Fruit fly (Drosophila melanogaster) whole organism, embryonic: Measurements from ENCODE around the gene Fas1.

Source experiments
- CG13894 ChIP-seq: fragments of 200-800 bp; sonication (Bioruptor generic); optimal IDR thresholded peaks from 3 replicates; lab custom pipeline; 2018; ENCODE audit warnings: missing biosample characterization, mild to moderate bottlenecking, missing genetic modification characterization, moderate library complexity
- CG14050 ChIP-seq: fragments of 200-800 bp; sonication (Bioruptor generic); IDR thresholded peaks from 3 replicates; pipeline ENCODE4 v1.3.6; 2022; ENCODE audit warnings: missing biosample characterization, missing genetic modification characterization
- CG16863 ChIP-seq: fragments of 200-800 bp; sonication (Bioruptor generic); optimal IDR thresholded peaks from 3 replicates; lab custom pipeline; 2016; ENCODE audit warnings: missing biosample characterization, missing genetic modification characterization
- CG17568 ChIP-seq: fragments of 200-800 bp; sonication (Bioruptor generic); optimal IDR thresholded peaks from 2 replicates; lab custom pipeline; 2018; ENCODE audit warnings: missing biosample characterization, mild to moderate bottlenecking, missing genetic modification characterization, moderate library complexity
- CG17912 ChIP-seq: fragments of 200-800 bp; sonication (Bioruptor generic); optimal IDR thresholded peaks from 2 replicates; lab custom pipeline; 2018; ENCODE audit warnings: missing biosample characterization, mild to moderate bottlenecking, missing genetic modification characterization
- CG2202 ChIP-seq: fragments of 200-800 bp; sonication (Bioruptor generic); optimal IDR thresholded peaks from 2 replicates; lab custom pipeline; 2018; ENCODE audit warnings: missing biosample characterization, mild to moderate bottlenecking, missing genetic modification characterization
- CG4360 ChIP-seq: fragments of 200-800 bp; sonication (Bioruptor generic); IDR thresholded peaks from 2 replicates; pipeline ENCODE4 v1.3.6; 2022; ENCODE audit warnings: missing biosample characterization, missing genetic modification characterization
- CG4404 ChIP-seq: fragments of 200-800 bp; sonication (Bioruptor generic); IDR thresholded peaks from 2 replicates; pipeline ENCODE4 v1.3.6; 2022; ENCODE audit warnings: missing biosample characterization, missing genetic modification characterization
- CG6272 ChIP-seq: fragments of 200-800 bp; sonication (Bioruptor generic); IDR thresholded peaks from 2 replicates; pipeline ENCODE4 v1.3.6; 2022; ENCODE audit warnings: missing biosample characterization, missing genetic modification characterization
- CG6813 ChIP-seq: fragments of 200-800 bp; sonication (Bioruptor generic); optimal IDR thresholded peaks from 2 replicates; lab custom pipeline; 2017; ENCODE audit warnings: missing biosample characterization, missing genetic modification characterization, mild to moderate bottlenecking, moderate library complexity, missing genetic modification reagents
- CG7556 ChIP-seq: fragments of 200-800 bp; sonication (Bioruptor generic); optimal IDR thresholded peaks from 2 replicates; lab custom pipeline; 2017; ENCODE audit warnings: missing biosample characterization, mild to moderate bottlenecking, missing genetic modification characterization
- CG7839 ChIP-seq: fragments of 200-800 bp; sonication (Bioruptor generic); optimal IDR thresholded peaks from 3 replicates; lab custom pipeline; 2018; ENCODE audit warnings: missing biosample characterization, mild to moderate bottlenecking, missing genetic modification characterization, moderate library complexity
- CG7928 ChIP-seq: fragments of 200-800 bp; sonication (Bioruptor generic); optimal IDR thresholded peaks from 2 replicates; lab custom pipeline; 2017; ENCODE audit warnings: missing biosample characterization, mild to moderate bottlenecking, missing genetic modification characterization
- CG8089 ChIP-seq: fragments of 200-800 bp; sonication (Bioruptor generic); optimal IDR thresholded peaks from 3 replicates; lab custom pipeline; 2016; ENCODE audit warnings: missing biosample characterization, missing genetic modification characterization
- CG9437 ChIP-seq: fragments of 200-800 bp; sonication (Bioruptor generic); optimal IDR thresholded peaks from 2 replicates; lab custom pipeline; 2018; ENCODE audit warnings: missing biosample characterization, mild to moderate bottlenecking, missing genetic modification characterization
- Dek ChIP-seq: fragments of 200-800 bp; sonication (Bioruptor generic); optimal IDR thresholded peaks from 3 replicates; lab custom pipeline; 2019; ENCODE audit warnings: missing biosample characterization, mild to moderate bottlenecking, missing genetic modification characterization, moderate library complexity
- Dp ChIP-seq: fragments of 200-800 bp; sonication (Bioruptor generic); optimal IDR thresholded peaks from 2 replicates; lab custom pipeline; 2018; ENCODE audit warnings: missing biosample characterization, mild to moderate bottlenecking, missing genetic modification characterization, moderate library complexity
- Hmx ChIP-seq: fragments of 200-800 bp; sonication (Bioruptor generic); optimal IDR thresholded peaks from 2 replicates; lab custom pipeline; 2016; ENCODE audit warnings: missing biosample characterization, missing genetic modification characterization
- Lpt ChIP-seq: fragments of >200 bp; optimal IDR thresholded peaks from 2 replicates; lab custom pipeline; 2018; ENCODE audit warnings: missing biosample characterization, missing genetic modification characterization
- MBD-R2 ChIP-seq: fragments of 200-800 bp; sonication (Bioruptor generic); IDR thresholded peaks from 2 replicates; pipeline ENCODE4 v1.3.6; 2022; ENCODE audit warnings: missing biosample characterization, missing genetic modification characterization
- Med ChIP-seq: fragments of 200-800 bp; sonication (Bioruptor generic); peaks from one replicate; lab custom pipeline; 2016; ENCODE audit warnings: missing biosample characterization, missing genetic modification characterization, mild to moderate bottlenecking, inconsistent platforms, moderate library complexity
- Meics ChIP-seq: fragments of 200-800 bp; sonication (Bioruptor generic); optimal IDR thresholded peaks from 2 replicates; lab custom pipeline; 2017; ENCODE audit warnings: missing biosample characterization, mild to moderate bottlenecking, missing genetic modification characterization
- Nf-YC ChIP-seq: fragments of 200-800 bp; optimal IDR thresholded peaks from 3 replicates; lab custom pipeline; 2019; ENCODE audit warnings: missing biosample characterization, mild to moderate bottlenecking, missing genetic modification characterization, moderate library complexity
- Oaz ChIP-seq: fragments of 200-800 bp; sonication (Bioruptor generic); IDR thresholded peaks from 2 replicates; pipeline ENCODE4 v1.3.6; 2022; ENCODE audit warnings: missing biosample characterization, missing genetic modification characterization
- Ravus ChIP-seq: fragments of 200-800 bp; sonication (Bioruptor generic); IDR thresholded peaks from 2 replicates; pipeline ENCODE4 v1.3.6; 2022; ENCODE audit warnings: missing biosample characterization, missing genetic modification characterization
- Spps ChIP-seq: fragments of 200-800 bp; sonication (Bioruptor generic); optimal IDR thresholded peaks from 2 replicates; lab custom pipeline; 2018; ENCODE audit warnings: missing biosample characterization, mild to moderate bottlenecking, missing genetic modification characterization
- Ssrp ChIP-seq: fragments of 200-800 bp; sonication (Bioruptor generic); optimal IDR thresholded peaks from 2 replicates; lab custom pipeline; 2018; ENCODE audit warnings: missing biosample characterization, mild to moderate bottlenecking, missing genetic modification characterization, moderate library complexity
- Taf1 ChIP-seq: fragments of 200-800 bp; sonication (Bioruptor generic); IDR thresholded peaks from 2 replicates; pipeline ENCODE4 v1.3.6; 2022; ENCODE audit warnings: missing biosample characterization, missing genetic modification characterization
- Trl ChIP-seq, 3 experiments: fragments of >200 bp in 2 of 3; fragments of 200-800 bp in 1 of 3; sonication (Bioruptor generic) in 1 of 3; optimal IDR thresholded peaks; 2 replicates in 1 of 3; 3 replicates in 2 of 3; lab custom pipeline; 2016 to 2017; ENCODE audit warnings: missing biosample characterization in 1 of 3, missing genetic modification characterization in 1 of 3
- Vsx1 ChIP-seq: fragments of 200-800 bp; sonication (Bioruptor generic); optimal IDR thresholded peaks from 2 replicates; lab custom pipeline; 2017; ENCODE audit warnings: missing biosample characterization, mild to moderate bottlenecking, missing genetic modification characterization, missing genetic modification reagents
- ap ChIP-seq: fragments of 200-800 bp; sonication (Bioruptor generic); IDR thresholded peaks from 2 replicates; pipeline ENCODE4 v1.3.6; 2022; ENCODE audit warnings: missing biosample characterization, missing genetic modification characterization
- bab2 ChIP-seq: fragments of 200-800 bp; sonication (Bioruptor generic); optimal IDR thresholded peaks from 2 replicates; lab custom pipeline; 2016; ENCODE audit warnings: missing biosample characterization, missing genetic modification characterization
- cad ChIP-seq: fragments of >200 bp; optimal IDR thresholded peaks from 2 replicates; lab custom pipeline; 2017; ENCODE audit warnings: missing biosample characterization, missing genetic modification characterization
- chif ChIP-seq, 2 experiments: fragments of 200-800 bp; sonication (Bioruptor generic); optimal IDR thresholded peaks; 3 replicates each; lab custom pipeline; 2016; ENCODE audit warnings: missing biosample characterization in 2 of 2, missing genetic modification characterization in 2 of 2
- chm ChIP-seq: fragments of 200-800 bp; sonication (Bioruptor generic); IDR thresholded peaks from 2 replicates; pipeline ENCODE4 v1.3.6; 2022; ENCODE audit warnings: missing biosample characterization, missing genetic modification characterization
- cwo ChIP-seq: fragments of 200-800 bp; sonication (Bioruptor generic); optimal IDR thresholded peaks from 3 replicates; lab custom pipeline; 2017; ENCODE audit warnings: missing biosample characterization, missing genetic modification characterization, mild to moderate bottlenecking, moderate library complexity, missing genetic modification reagents
- hb ChIP-seq: fragments of 200-800 bp; sonication (Bioruptor generic); IDR thresholded peaks from 3 replicates; pipeline ENCODE4 v1.3.6; 2022; ENCODE audit warnings: missing biosample characterization, missing genetic modification characterization; ENCODE audit not compliant: partially characterized antibody
- hth ChIP-seq: fragments of >200 bp; optimal IDR thresholded peaks from 2 replicates; lab custom pipeline; 2017; ENCODE audit warnings: inconsistent platforms
- knrl ChIP-seq: fragments of 200-800 bp; sonication (Bioruptor generic); IDR thresholded peaks from 3 replicates; pipeline ENCODE4 v1.3.6; 2022; ENCODE audit warnings: missing biosample characterization, missing genetic modification characterization; ENCODE audit not compliant: partially characterized antibody
- lov ChIP-seq, 2 experiments: fragments of 200-800 bp in 1 of 2; fragments of >200 bp in 1 of 2; sonication (Bioruptor generic) in 1 of 2; IDR thresholded peaks in 1 of 2; optimal IDR thresholded peaks in 1 of 2; 2 replicates in 1 of 2; 3 replicates in 1 of 2; pipeline versions ENCODE4 v1.3.6 to Lab custom; 2017 to 2022; ENCODE audit warnings: missing biosample characterization in 1 of 2, missing genetic modification characterization in 1 of 2
- onecut ChIP-seq: fragments of 200-800 bp; sonication (Bioruptor generic); IDR thresholded peaks from 2 replicates; pipeline ENCODE4 v1.3.6; 2022; ENCODE audit warnings: missing biosample characterization, missing genetic modification characterization
- sens-2 ChIP-seq: fragments of 200-800 bp; sonication (Bioruptor generic); IDR thresholded peaks from 2 replicates; pipeline ENCODE4 v1.3.6; 2022; ENCODE audit warnings: missing biosample characterization, missing genetic modification characterization
- sisA ChIP-seq: fragments of 200-800 bp; sonication (Bioruptor generic); IDR thresholded peaks from 2 replicates; pipeline ENCODE4 v1.3.6; 2022; ENCODE audit warnings: missing biosample characterization, missing genetic modification characterization
- slou ChIP-seq: fragments of 200-800 bp; sonication (Bioruptor generic); optimal IDR thresholded peaks from 3 replicates; lab custom pipeline; 2016; ENCODE audit warnings: missing biosample characterization, missing genetic modification characterization
- sqz ChIP-seq: fragments of 200-800 bp; sonication (Bioruptor generic); optimal IDR thresholded peaks from 3 replicates; lab custom pipeline; 2018; ENCODE audit warnings: missing biosample characterization, mild to moderate bottlenecking, missing genetic modification characterization
- tll ChIP-seq, 2 experiments: fragments of 200-800 bp in 1 of 2; fragments of >200 bp in 1 of 2; sonication (Bioruptor generic) in 1 of 2; optimal IDR thresholded peaks; 2 replicates each; lab custom pipeline; 2017 to 2019; ENCODE audit warnings: missing biosample characterization in 2 of 2, missing genetic modification characterization in 2 of 2, mild to moderate bottlenecking in 1 of 2, moderate library complexity in 1 of 2
- unc-4 ChIP-seq: fragments of 200-800 bp; sonication (Bioruptor generic); IDR thresholded peaks from 2 replicates; pipeline ENCODE4 v1.3.6; 2022; ENCODE audit warnings: missing biosample characterization, missing genetic modification characterization; ENCODE audit not compliant: partially characterized antibody
- wek ChIP-seq: fragments of 200-800 bp; sonication (Bioruptor generic); optimal IDR thresholded peaks from 3 replicates; lab custom pipeline; 2018; ENCODE audit warnings: missing biosample characterization, mild to moderate bottlenecking, missing genetic modification characterization, moderate library complexity

Gene Fas1

dm6 chr3R:16646952-16647715 lies 22.1 kb downstream of the Fas1 start, which contains the start of the genes CG10324 and CCT3 (continued):
- no peak for TF ChIP-seq Taf1 (GFP tag; lab: Robert Waterston, UW)
- TF ChIP-seq CG7928 (GFP tag; lab: Kevin White, UChicago): peak; percentile 26
- TF ChIP-seq CG14050 (GFP tag; lab: Robert Waterston, UW): peak; percentile 56; the same call in 2 of the 3 replicates
- no peak for TF ChIP-seq cad (GFP tag; lab: Kevin White, UChicago)
- no peak for TF ChIP-seq sqz (GFP tag; lab: Kevin White, UChicago)
- peak; percentile 38; the same call in 1 of the 3 replicates for TF ChIP-seq hb (GFP tag; lab: Robert Waterston, UW)
- peak; percentile 15 for TF ChIP-seq CG2202 (tag; lab: Kevin White, UChicago)
- TF ChIP-seq Meics (GFP tag; lab: Kevin White, UChicago): peak; percentile 79
- peak; percentile 26; the same call in 1 of the 2 replicates for TF ChIP-seq sens-2
- TF ChIP-seq tll (GFP tag; optimal IDR thresholded peaks at IDR 0.05; lab: Kevin White, UChicago): no peak
- no peak for TF ChIP-seq CG4360 (GFP tag; lab: Robert Waterston, UW)
- TF ChIP-seq Ravus (GFP tag; lab: Robert Waterston, UW): no peak; the same call in 1 of the 2 replicates
- TF ChIP-seq Oaz (GFP tag; lab: Robert Waterston, UW): no peak
- peak; percentile 25 for TF ChIP-seq CG13894 (tag; lab: Kevin White, UChicago)
- TF ChIP-seq CG4404 (GFP tag; lab: Robert Waterston, UW): 0 out of 2 replicates have a peak, but pooled peaks have one; percentile 17
- TF ChIP-seq unc-4 (GFP tag; lab: Robert Waterston, UW): peak; percentile 67
- TF ChIP-seq Nf-YC (tag; lab: Kevin White, UChicago): peak; percentile 77
- peak; percentile 49 for TF ChIP-seq sisA
- no peak for TF ChIP-seq lov (optimal IDR thresholded peaks at IDR 0.05; lab: Kevin White, UChicago)
- no peak for TF ChIP-seq lov (GFP tag; IDR thresholded peaks at IDR 0.05; lab: Robert Waterston, UW)
- TF ChIP-seq Lpt (GFP tag; lab: Kevin White, UChicago): no peak
- peak; percentile 10 for TF ChIP-seq wek (GFP tag; lab: Kevin White, UChicago)
- peak; percentile 86 for TF ChIP-seq Med (GFP tag; lab: Kevin White, UChicago)
- TF ChIP-seq CG8089: no peak
- TF ChIP-seq hth (lab: Kevin White, UChicago): no peak
- TF ChIP-seq MBD-R2 (GFP tag; lab: Robert Waterston, UW): peak; percentile 75
- TF ChIP-seq Vsx1 (GFP tag; lab: Kevin White, UChicago): no peak
- peak; percentile 67 for TF ChIP-seq Dek (tag; lab: Kevin White, UChicago)
- no peak for TF ChIP-seq Spps (tag; lab: Kevin White, UChicago)
- TF ChIP-seq CG9437 (GFP tag; lab: Kevin White, UChicago): peak; percentile 47
- peak; percentile 44 for TF ChIP-seq Hmx (GFP tag; lab: Kevin White, UChicago)
- TF ChIP-seq cwo (GFP tag; lab: Kevin White, UChicago): peak; percentile 35
- TF ChIP-seq onecut: no peak
- peak; percentile 66 for TF ChIP-seq CG7556 (GFP tag; lab: Kevin White, UChicago)
- TF ChIP-seq CG7839 (tag; lab: Kevin White, UChicago): no peak
- peak; percentile 56 for TF ChIP-seq bab2 (GFP tag; lab: Kevin White, UChicago)
- peak; percentile 73 for TF ChIP-seq Ssrp (tag; lab: Kevin White, UChicago)
- no peak for TF ChIP-seq CG6813 (GFP tag; lab: Kevin White, UChicago)
- peak; percentile 58 for TF ChIP-seq ap
- TF ChIP-seq knrl (GFP tag; lab: Robert Waterston, UW): peak; percentile 68
- no peak for TF ChIP-seq CG6272
- peak; percentile 53; the same call in 1 of the 2 replicates for TF ChIP-seq chm (GFP tag; lab: Robert Waterston, UW)
- TF ChIP-seq Dp (GFP tag; lab: Kevin White, UChicago): peak; percentile 79
- no peak for TF ChIP-seq Trl (optimal IDR thresholded peaks at IDR 0.05; lab: Kevin White, UChicago)
- TF ChIP-seq Trl (GFP tag; optimal IDR thresholded peaks at IDR 0.05; lab: Kevin White, UChicago): peak; percentile 28
- peak; percentile 38 for TF ChIP-seq CG17912 (GFP tag; lab: Kevin White, UChicago)
- TF ChIP-seq CG16863 (GFP tag; lab: Kevin White, UChicago): peak; percentile 17
- peak; percentile 31 to 37 for TF ChIP-seq chif (GFP tag; optimal IDR thresholded peaks at IDR 0.05; lab: Kevin White, UChicago)
- TF ChIP-seq CG17568 (GFP tag; lab: Kevin White, UChicago): no peak
- TF ChIP-seq slou (GFP tag; lab: Kevin White, UChicago): peak; percentile 25
